In genomic region chrIII:11817865-11818264, ce11 we compare ENCODE assay signal across 5 worm cellular contexts.
TF ChIP-seq lines count a peak whose summit lies in the region.

No protein-coding gene starts in this region.

TF ChIP-seq in whole organism, L1 larva, 84 proteins besides CTCF, POLR2A, EP300 and RAD21:
- TF ChIP-seq snpc-4 (tag; optimal IDR thresholded peaks at IDR 0.05; lab: Kevin White, UChicago) (peak; percentile 90), nhr-71 (tag; optimal IDR thresholded peaks at IDR 0.05; lab: Kevin White, UChicago) (peak; percentile 15), egl-27 (tag; optimal IDR thresholded peaks at IDR 0.05; lab: Kevin White, UChicago) (no peak)

TF ChIP-seq in whole organism, L2 larva, 48 proteins besides CTCF, POLR2A, EP300 and RAD21:
- TF ChIP-seq snpc-4 (tag; optimal IDR thresholded peaks at IDR 0.05; lab: Kevin White, UChicago): peak; percentile 81
- TF ChIP-seq unc-55 (GFP tag; optimal IDR thresholded peaks at IDR 0.05; lab: Kevin White, UChicago): no peak

TF ChIP-seq in whole organism, L3 larva, 47 proteins besides CTCF, POLR2A, EP300 and RAD21:
- TF ChIP-seq mml-1 (tag; optimal IDR thresholded peaks at IDR 0.05; lab: Kevin White, UChicago) (no peak), ama-1 (optimal IDR thresholded peaks at IDR 0.05; lab: Kevin White, UChicago) (no peak), snpc-4 (tag; optimal IDR thresholded peaks at IDR 0.05; lab: Kevin White, UChicago) (peak; percentile 61), nhr-76 (tag; optimal IDR thresholded peaks at IDR 0.05; lab: Kevin White, UChicago) (no peak), jun-1 (tag; optimal IDR thresholded peaks at IDR 0.05; lab: Kevin White, UChicago) (no peak), hmg-11 (tag; optimal IDR thresholded peaks at IDR 0.05; lab: Kevin White, UChicago) (no peak)
TF ChIP-seq in whole organism, L3 larva: peak in this region for 1.

TF ChIP-seq in whole organism, L4 larva, 104 proteins besides CTCF, POLR2A, EP300 and RAD21:
- no peak for TF ChIP-seq aha-1 (tag; lab: Kevin White, UChicago)
- TF ChIP-seq snpc-4 (tag; optimal IDR thresholded peaks at IDR 0.05; lab: Kevin White, UChicago): peak; percentile 26
- TF ChIP-seq fos-1 (tag; optimal IDR thresholded peaks at IDR 0.05; lab: Kevin White, UChicago): no peak
- TF ChIP-seq R02D3.7 (tag; optimal IDR thresholded peaks at IDR 0.05; lab: Kevin White, UChicago): no peak
- no peak for TF ChIP-seq ceh-32 (tag; optimal IDR thresholded peaks at IDR 0.05; lab: Kevin White, UChicago; ENCODE audit: poor library complexity)
- TF ChIP-seq spr-1 (tag; optimal IDR thresholded peaks at IDR 0.05; lab: Kevin White, UChicago): no peak
- no peak for TF ChIP-seq nhr-111 (GFP tag; optimal IDR thresholded peaks at IDR 0.05; lab: Kevin White, UChicago)
- TF ChIP-seq daf-16 (GFP tag; optimal IDR thresholded peaks at IDR 0.05; lab: Kevin White, UChicago): no peak
- TF ChIP-seq daf-16 (tag; optimal IDR thresholded peaks at IDR 0.05; lab: Kevin White, UChicago): peak; percentile 3
- no peak for TF ChIP-seq snpc-1.2 (GFP tag; IDR thresholded peaks at IDR 0.05; lab: Robert Waterston, UW)
- 0 out of 2 replicates have a peak, but pooled peaks have one; percentile 4 for TF ChIP-seq set-16 (GFP tag; IDR thresholded peaks at IDR 0.05; lab: Robert Waterston, UW)
- TF ChIP-seq dve-1 (tag; optimal IDR thresholded peaks at IDR 0.05; lab: Kevin White, UChicago; ENCODE audit: insufficient read depth): no peak
- TF ChIP-seq ceh-44 (GFP tag; IDR thresholded peaks at IDR 0.05; lab: Robert Waterston, UW): no peak
- TF ChIP-seq Y75B8A.6 (GFP tag; IDR thresholded peaks at IDR 0.05; lab: Robert Waterston, UW): no peak
- no peak for TF ChIP-seq rbr-2 (tag; optimal IDR thresholded peaks at IDR 0.05; lab: Kevin White, UChicago)
- no peak for TF ChIP-seq zfp-3 (GFP tag; conservative IDR thresholded peaks at IDR 0.05; lab: Robert Waterston, UW)
- no peak for TF ChIP-seq lsy-2 (tag; optimal IDR thresholded peaks at IDR 0.05; lab: Kevin White, UChicago)
- no peak for TF ChIP-seq mdl-1 (tag; optimal IDR thresholded peaks at IDR 0.05; lab: Kevin White, UChicago)
- no peak for TF ChIP-seq lin-39 (tag; optimal IDR thresholded peaks at IDR 0.05; lab: Kevin White, UChicago)

TF ChIP-seq in whole organism, young adult, 124 proteins besides CTCF, POLR2A, EP300 and RAD21:
- TF ChIP-seq atf-7 (tag; optimal IDR thresholded peaks at IDR 0.05; lab: Kevin White, UChicago) (no peak), madf-6 (GFP tag; IDR thresholded peaks at IDR 0.05; lab: Robert Waterston, UW) (0 out of 2 replicates have a peak, but pooled peaks have one; percentile 7), attf-3 (GFP tag; conservative IDR thresholded peaks at IDR 0.05; lab: Robert Waterston, UW) (no peak), hmg-1.2 (GFP tag; IDR thresholded peaks at IDR 0.05; lab: Robert Waterston, UW) (peak; percentile 36; the same call in 1 of the 2 replicates), snpc-1.1 (tag; optimal IDR thresholded peaks at IDR 0.05; lab: Kevin White, UChicago; ENCODE audit: insufficient read depth) (peak; percentile 49), madf-8 (GFP tag; conservative IDR thresholded peaks at IDR 0.05; lab: Robert Waterston, UW) (no peak), snpc-4 (GFP tag; optimal IDR thresholded peaks at IDR 0.05; lab: Kevin White, UChicago) (peak; percentile 26), snpc-4 (tag; optimal IDR thresholded peaks at IDR 0.05; lab: Kevin White, UChicago) (peak in 2 of 4 experiments; percentile 80), dox-1 (GFP tag; IDR thresholded peaks at IDR 0.05; lab: Robert Waterston, UW) (no peak)
